Worm (Caenorhabditis elegans): ENCODE data around the gene T07F12.2.

Gene T07F12.2

DNA sequence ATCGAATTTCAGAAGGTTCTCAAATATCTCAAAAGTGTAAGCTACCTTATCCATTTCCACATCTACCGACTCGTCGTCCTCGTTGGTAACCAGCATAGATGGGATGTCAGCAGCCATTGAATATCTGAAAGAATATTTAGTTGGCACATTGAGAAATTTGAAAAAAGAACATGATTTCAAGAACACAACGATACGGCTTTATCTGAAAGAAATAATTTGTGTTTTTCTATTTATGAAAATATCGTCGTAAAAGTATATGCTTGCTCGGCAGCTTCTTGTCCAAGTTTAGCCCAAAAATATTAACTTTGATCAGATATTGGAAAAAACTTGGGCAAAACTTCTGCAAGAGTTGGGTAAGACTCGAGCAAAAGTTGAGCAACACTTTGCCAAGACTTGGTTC is 10.6 kb downstream of the T07F12.2 start, which contains the start of gene T07F12.4:
Gene T07F12.4 (minus strand): TSS at position 130 of the 400 bp plus-strand sequence.
- TF ChIP-seq med-1 (GFP tag; optimal IDR thresholded peaks at IDR 0.05; ENCODE audit: insufficient read depth) (no peak), flt-1 (GFP tag; IDR thresholded peaks at IDR 0.05) (no peak), klf-2 (GFP tag; conservative IDR thresholded peaks at IDR 0.05) (no peak), T22C8.4 (GFP tag; IDR thresholded peaks at IDR 0.05) (no peak), cog-1 (tag; optimal IDR thresholded peaks at IDR 0.05) (no peak), ref-1 (GFP tag; conservative IDR thresholded peaks at IDR 0.05) (no peak)

DNA sequence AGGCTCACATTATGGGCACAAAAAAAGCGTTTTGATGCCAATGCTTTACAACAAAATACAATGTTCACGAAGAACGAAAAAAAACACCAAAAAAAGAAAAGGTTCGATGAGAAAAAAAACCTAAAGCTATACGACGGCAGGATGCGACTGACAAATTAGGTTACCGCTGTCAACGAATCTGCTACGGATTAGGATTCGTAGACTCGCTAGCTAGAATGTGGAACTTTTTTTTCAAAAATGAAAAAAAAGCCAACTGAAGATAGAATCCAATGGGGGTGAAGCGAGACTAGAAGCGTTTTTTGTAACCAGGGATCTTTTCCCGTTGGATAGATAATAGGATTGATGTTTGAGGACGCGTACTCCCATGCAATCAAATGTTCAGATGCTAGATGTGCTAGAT is 11.9 kb downstream of the T07F12.2 start:
- no peak for TF ChIP-seq cog-1 (tag; optimal IDR thresholded peaks at IDR 0.05)
- TF ChIP-seq klf-2 (GFP tag; conservative IDR thresholded peaks at IDR 0.05): no peak
- TF ChIP-seq ztf-23 (GFP tag; IDR thresholded peaks at IDR 0.05): no peak
- TF ChIP-seq tab-1 (GFP tag; IDR thresholded peaks at IDR 0.05): no peak
- TF ChIP-seq T22C8.4 (GFP tag; IDR thresholded peaks at IDR 0.05): no peak
- no peak for TF ChIP-seq ref-1 (GFP tag; conservative IDR thresholded peaks at IDR 0.05)
- no peak for TF ChIP-seq med-1 (GFP tag; optimal IDR thresholded peaks at IDR 0.05; ENCODE audit: insufficient read depth)

DNA sequence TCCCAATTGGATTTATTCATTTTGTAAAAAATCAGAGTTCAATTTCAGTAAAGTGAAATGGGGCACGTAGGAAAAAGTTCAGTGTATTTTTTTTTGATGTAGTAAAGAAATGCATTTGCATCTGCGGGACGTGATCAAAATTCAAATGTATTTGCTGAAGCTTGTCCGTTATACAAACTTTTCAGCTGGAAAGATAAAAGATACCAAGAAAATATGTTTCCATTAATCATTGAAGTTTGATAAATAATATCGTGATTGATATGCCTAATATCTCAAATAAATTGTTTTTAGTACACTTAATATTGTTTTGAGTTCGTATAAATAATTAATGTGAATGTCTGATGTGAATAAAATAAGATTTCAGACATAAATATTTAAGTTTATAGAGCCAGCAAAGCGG is 12.3 kb downstream of the T07F12.2 start:
- no peak for TF ChIP-seq tab-1 (GFP tag; IDR thresholded peaks at IDR 0.05)
- TF ChIP-seq flt-1 (GFP tag; IDR thresholded peaks at IDR 0.05): no peak
- no peak for TF ChIP-seq T22C8.4 (GFP tag; IDR thresholded peaks at IDR 0.05)
- no peak for TF ChIP-seq klf-2 (GFP tag; conservative IDR thresholded peaks at IDR 0.05)
- TF ChIP-seq ztf-29 (GFP tag; IDR thresholded peaks at IDR 0.05): no peak
- TF ChIP-seq cog-1 (tag; optimal IDR thresholded peaks at IDR 0.05): no peak
- no peak for TF ChIP-seq ztf-23 (GFP tag; IDR thresholded peaks at IDR 0.05)

DNA sequence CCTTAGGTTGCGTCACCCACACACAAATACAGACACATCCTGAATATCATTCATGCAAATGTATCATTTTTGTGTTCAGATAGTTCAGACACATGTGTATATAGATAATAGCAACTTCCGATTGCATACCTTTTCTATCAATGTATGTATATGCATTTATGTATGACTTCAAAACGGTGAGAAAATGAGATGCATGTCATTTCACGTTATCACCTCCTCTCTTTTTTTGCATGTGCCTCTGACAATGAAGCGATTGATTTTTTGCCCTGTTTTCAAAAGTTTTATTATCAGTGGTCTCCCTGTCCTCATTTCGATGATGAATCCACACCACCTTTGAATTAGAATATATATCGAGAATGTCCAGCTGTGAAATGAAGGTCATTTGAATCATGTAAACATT is 15.8 kb downstream of the T07F12.2 start, which contains the start of gene K05B2.2:
Gene K05B2.2 (plus strand): TSS at position 278 of the 400 bp plus-strand sequence.
- no peak for TF ChIP-seq tab-1 (GFP tag; IDR thresholded peaks at IDR 0.05)
- no peak for TF ChIP-seq ztf-23 (GFP tag; IDR thresholded peaks at IDR 0.05)
- TF ChIP-seq med-1 (GFP tag; optimal IDR thresholded peaks at IDR 0.05; ENCODE audit: insufficient read depth): no peak
- no peak for TF ChIP-seq flt-1 (GFP tag; IDR thresholded peaks at IDR 0.05)
- TF ChIP-seq T22C8.4 (GFP tag; IDR thresholded peaks at IDR 0.05): no peak
- TF ChIP-seq ref-1 (GFP tag; conservative IDR thresholded peaks at IDR 0.05): no peak
- TF ChIP-seq cog-1 (tag; optimal IDR thresholded peaks at IDR 0.05): no peak
- TF ChIP-seq klf-2 (GFP tag; conservative IDR thresholded peaks at IDR 0.05): no peak
- TF ChIP-seq ztf-29 (GFP tag; IDR thresholded peaks at IDR 0.05): no peak

DNA sequence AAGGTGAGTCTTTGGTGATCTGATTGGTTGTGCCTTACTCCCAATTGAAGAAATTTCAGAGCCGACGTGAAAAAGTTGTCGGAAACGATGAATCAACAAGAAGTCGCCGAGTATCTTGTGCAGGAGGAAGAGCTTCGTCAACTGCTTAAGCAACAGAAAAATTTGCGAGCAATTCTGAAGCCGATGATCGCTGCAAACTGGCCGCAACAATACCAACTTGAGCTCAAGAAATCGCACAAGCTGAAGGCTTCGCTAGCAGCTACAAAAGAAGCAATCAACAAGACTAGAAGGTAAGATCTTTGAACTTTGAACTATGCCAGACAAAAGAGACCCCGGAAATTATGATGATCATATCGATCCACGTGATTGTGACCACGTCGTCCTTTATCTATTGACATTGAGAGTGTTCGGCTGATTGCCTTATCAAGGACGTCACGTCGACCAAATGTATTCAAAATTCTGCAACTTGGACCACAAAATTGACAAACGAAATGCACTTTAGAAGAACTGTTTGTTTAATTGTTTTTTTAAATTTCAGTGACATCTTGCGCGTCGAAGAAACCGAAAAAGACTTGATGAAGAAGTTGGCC is 21.3 kb downstream of the T07F12.2 start:
- TF ChIP-seq flt-1 (GFP tag; IDR thresholded peaks at IDR 0.05): no peak
- no peak for TF ChIP-seq ztf-23 (GFP tag; IDR thresholded peaks at IDR 0.05)
- TF ChIP-seq cog-1 (tag; optimal IDR thresholded peaks at IDR 0.05): no peak
- no peak for TF ChIP-seq med-1 (GFP tag; optimal IDR thresholded peaks at IDR 0.05; ENCODE audit: insufficient read depth)
- no peak for TF ChIP-seq ztf-29 (GFP tag; IDR thresholded peaks at IDR 0.05)
- no peak for TF ChIP-seq klf-2 (GFP tag; conservative IDR thresholded peaks at IDR 0.05)
- no peak for TF ChIP-seq tab-1 (GFP tag; IDR thresholded peaks at IDR 0.05)
- no peak for TF ChIP-seq ref-1 (GFP tag; conservative IDR thresholded peaks at IDR 0.05)
- no peak for TF ChIP-seq T22C8.4 (GFP tag; IDR thresholded peaks at IDR 0.05)

DNA sequence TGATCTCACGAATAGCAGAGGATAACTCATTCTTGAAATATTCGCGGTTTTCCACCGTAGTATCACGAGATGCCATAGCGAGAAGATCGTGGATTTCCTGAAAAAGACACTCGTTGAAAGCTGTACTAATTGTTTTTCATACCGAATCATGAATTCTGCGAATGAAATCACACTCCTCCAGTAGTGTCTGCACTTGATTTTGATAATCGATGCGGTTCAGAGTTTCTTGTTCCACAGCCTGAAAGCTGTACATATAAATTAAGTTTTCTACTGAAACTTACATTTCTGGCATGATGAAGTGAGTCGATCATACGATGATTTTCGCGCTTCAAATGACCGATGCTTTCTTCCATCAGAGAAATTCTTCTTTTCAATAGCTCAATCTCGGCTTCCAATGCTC is 24.4 kb downstream of the T07F12.2 start:
- TF ChIP-seq med-1 (GFP tag; optimal IDR thresholded peaks at IDR 0.05; ENCODE audit: insufficient read depth): no peak
- no peak for TF ChIP-seq klf-2 (GFP tag; conservative IDR thresholded peaks at IDR 0.05)
- TF ChIP-seq ztf-23 (GFP tag; IDR thresholded peaks at IDR 0.05): no peak
- TF ChIP-seq cog-1 (tag; optimal IDR thresholded peaks at IDR 0.05): no peak
- no peak for TF ChIP-seq ztf-29 (GFP tag; IDR thresholded peaks at IDR 0.05)
- no peak for TF ChIP-seq T22C8.4 (GFP tag; IDR thresholded peaks at IDR 0.05)
- TF ChIP-seq ref-1 (GFP tag; conservative IDR thresholded peaks at IDR 0.05): no peak
- TF ChIP-seq tab-1 (GFP tag; IDR thresholded peaks at IDR 0.05): no peak

DNA sequence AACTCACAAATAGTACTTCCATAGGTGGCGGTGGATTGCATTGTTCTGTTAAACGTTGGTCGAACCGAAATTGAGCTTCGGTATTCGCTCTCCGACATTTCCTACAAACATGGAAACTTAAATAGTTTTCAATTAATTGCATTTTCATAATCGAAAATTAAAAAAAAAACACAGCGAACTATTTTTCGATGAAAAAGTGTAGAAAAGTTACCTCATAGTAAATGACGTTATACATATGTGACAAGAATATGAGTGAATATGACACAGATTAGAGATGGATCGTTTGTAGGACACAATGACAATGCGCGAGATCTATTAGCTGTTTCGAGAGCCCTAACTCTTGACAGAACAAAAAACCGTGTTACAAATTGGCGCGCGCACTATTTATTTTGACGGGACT is 25.8 kb downstream of the T07F12.2 start, which contains the start of gene ifa-4:
Gene ifa-4 (minus strand): TSS at position 101 of the 400 bp plus-strand sequence.
- TF ChIP-seq cog-1 (tag; optimal IDR thresholded peaks at IDR 0.05): no peak
- no peak for TF ChIP-seq ztf-23 (GFP tag; IDR thresholded peaks at IDR 0.05)
- no peak for TF ChIP-seq med-1 (GFP tag; optimal IDR thresholded peaks at IDR 0.05; ENCODE audit: insufficient read depth)
- no peak for TF ChIP-seq T22C8.4 (GFP tag; IDR thresholded peaks at IDR 0.05)
- TF ChIP-seq tab-1 (GFP tag; IDR thresholded peaks at IDR 0.05): no peak
- no peak for TF ChIP-seq ref-1 (GFP tag; conservative IDR thresholded peaks at IDR 0.05)
- TF ChIP-seq flt-1 (GFP tag; IDR thresholded peaks at IDR 0.05): no peak
- no peak for TF ChIP-seq klf-2 (GFP tag; conservative IDR thresholded peaks at IDR 0.05)
- TF ChIP-seq ztf-29 (GFP tag; IDR thresholded peaks at IDR 0.05): no peak

DNA sequence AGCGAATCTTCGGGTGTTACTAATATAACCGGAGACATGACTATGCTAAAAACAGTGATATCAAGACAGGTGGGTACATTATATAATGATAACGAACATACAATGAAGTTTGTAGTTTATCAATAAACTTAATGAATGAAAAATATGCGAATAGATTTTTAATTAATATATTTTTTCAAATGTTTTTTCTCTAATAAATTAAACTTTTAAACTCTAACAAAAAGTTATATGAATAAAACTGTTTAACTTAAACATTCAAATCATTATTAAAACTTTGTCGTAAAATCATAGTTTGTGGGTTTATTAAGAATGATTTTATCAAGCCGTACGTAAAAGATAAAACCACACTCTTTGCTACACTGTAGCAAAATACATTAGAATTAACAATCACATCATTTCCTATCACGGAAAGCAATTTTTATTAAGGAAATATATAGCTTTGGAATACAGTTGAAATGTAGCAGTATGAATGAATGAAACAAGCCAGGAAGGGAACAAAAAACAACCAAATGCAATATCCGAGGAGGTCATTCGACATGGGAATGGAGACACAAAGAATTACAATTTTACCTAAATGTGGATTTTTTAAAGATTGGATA is 31.0 kb downstream of the T07F12.2 start, which contains the start of gene K05B2.4:
Gene K05B2.4 (minus strand): TSS at position 51 of the 599 bp plus-strand sequence.
- TF ChIP-seq flt-1 (GFP tag; IDR thresholded peaks at IDR 0.05) (no peak), T22C8.4 (GFP tag; IDR thresholded peaks at IDR 0.05) (no peak), klf-2 (GFP tag; conservative IDR thresholded peaks at IDR 0.05) (no peak), ref-1 (GFP tag; conservative IDR thresholded peaks at IDR 0.05) (no peak), med-1 (GFP tag; optimal IDR thresholded peaks at IDR 0.05; ENCODE audit: insufficient read depth) (no peak), cog-1 (tag; optimal IDR thresholded peaks at IDR 0.05) (no peak), ztf-23 (GFP tag; IDR thresholded peaks at IDR 0.05) (no peak), ztf-29 (GFP tag; IDR thresholded peaks at IDR 0.05) (no peak), tab-1 (GFP tag; IDR thresholded peaks at IDR 0.05) (no peak)

DNA sequence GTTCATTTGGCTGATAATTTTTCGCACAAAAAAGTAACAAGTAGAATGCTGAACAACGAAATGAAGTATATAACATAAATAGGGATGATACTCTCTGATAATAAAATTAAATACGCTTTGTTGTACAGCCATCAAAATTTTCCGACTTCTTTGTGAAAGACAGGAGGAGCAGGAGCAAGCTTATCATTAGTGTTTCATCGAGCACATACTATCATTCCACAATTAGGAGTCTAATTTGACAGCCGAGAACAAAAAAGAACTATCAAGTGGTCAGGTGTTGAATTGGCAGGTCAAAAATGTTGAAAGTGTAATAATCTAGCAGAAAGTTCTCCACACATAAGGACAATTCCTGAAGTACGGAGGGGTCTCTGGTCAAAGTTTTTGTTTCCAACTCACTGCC is 38.1 kb downstream of the T07F12.2 start:
- TF ChIP-seq tab-1 (GFP tag; IDR thresholded peaks at IDR 0.05) (no peak), cog-1 (tag; optimal IDR thresholded peaks at IDR 0.05) (no peak), med-1 (GFP tag; optimal IDR thresholded peaks at IDR 0.05; ENCODE audit: insufficient read depth) (no peak), ztf-29 (GFP tag; IDR thresholded peaks at IDR 0.05) (no peak), ztf-23 (GFP tag; IDR thresholded peaks at IDR 0.05) (no peak), klf-2 (GFP tag; conservative IDR thresholded peaks at IDR 0.05) (no peak), T22C8.4 (GFP tag; IDR thresholded peaks at IDR 0.05) (no peak), flt-1 (GFP tag; IDR thresholded peaks at IDR 0.05) (no peak)
